Worm (Caenorhabditis elegans): ENCODE data around the gene F33C8.4.

ce11 chrX:14717782-14718181, 14.3 kb upstream of the F33C8.4 start:
- no peak for TF ChIP-seq F22D6.2 (tag; optimal IDR thresholded peaks at IDR 0.05)
- TF ChIP-seq nhr-27 (tag; optimal IDR thresholded peaks at IDR 0.05) = no peak
- TF ChIP-seq ama-1 (optimal IDR thresholded peaks at IDR 0.05) = no peak
- TF ChIP-seq ama-1 (GFP tag; optimal IDR thresholded peaks at IDR 0.05) = no peak
- TF ChIP-seq madf-8 (GFP tag; conservative IDR thresholded peaks at IDR 0.05) = no peak
- no peak for TF ChIP-seq nfya-1 (tag; optimal IDR thresholded peaks at IDR 0.05; ENCODE audit: borderline replicate concordance, insufficient read depth)

Measured in whole organism, young adult.